Fruit fly (Drosophila melanogaster) whole organism, wandering third instar larva: ENCODE measurements around the gene Appl.
A peak's percentile ranks its signal among the peaks of the same experiment; 100 is the strongest.

Experiments
- Abd-B ChIP-seq: fragments of >200 bp; optimal IDR thresholded peaks from 2 replicates; lab custom pipeline; 2017; ENCODE audit warnings: missing biosample characterization, missing genetic modification characterization
- CG32264 ChIP-seq: fragments of 200-800 bp; sonication (Bioruptor generic); optimal IDR thresholded peaks from 2 replicates; lab custom pipeline; 2016; ENCODE audit warnings: missing biosample characterization, missing genetic modification characterization
- CG9705 ChIP-seq: fragments of 200-800 bp; sonication (Bioruptor generic); optimal IDR thresholded peaks from 2 replicates; lab custom pipeline; 2018; ENCODE audit warnings: missing biosample characterization, mild to moderate bottlenecking, missing genetic modification characterization
- CrebA ChIP-seq: fragments of 200-800 bp; sonication (Bioruptor generic); optimal IDR thresholded peaks from 2 replicates; lab custom pipeline; 2016; ENCODE audit warnings: missing biosample characterization, mild to moderate bottlenecking, missing genetic modification characterization, borderline replicate concordance
- Dfd ChIP-seq: fragments of >200 bp; optimal IDR thresholded peaks from 2 replicates; lab custom pipeline; 2017; ENCODE audit warnings: missing biosample characterization, missing genetic modification characterization
- Dif ChIP-seq: fragments of 200-275, 200-300 bp; sonication (Bioruptor generic); optimal IDR thresholded peaks from 2 replicates; lab custom pipeline; 2018; ENCODE audit warnings: missing biosample characterization, missing genetic modification characterization; ENCODE audit not compliant: partially characterized antibody
- GATAd ChIP-seq: sonication (Bioruptor generic); optimal IDR thresholded peaks from 2 replicates; lab custom pipeline; 2016; ENCODE audit warnings: missing biosample characterization, missing genetic modification characterization
- HLH106 ChIP-seq: fragments of 200-800 bp; optimal IDR thresholded peaks from 3 replicates; lab custom pipeline; 2019; ENCODE audit warnings: missing biosample characterization, mild to moderate bottlenecking, missing genetic modification characterization, moderate library complexity
- Hnf4 ChIP-seq: fragments of 200-800 bp; sonication (Bioruptor generic); optimal IDR thresholded peaks from 2 replicates; lab custom pipeline; 2016; ENCODE audit warnings: missing biosample characterization, mild to moderate bottlenecking, missing genetic modification characterization
- Hr78 ChIP-seq: fragments of >200 bp; optimal IDR thresholded peaks from 2 replicates; lab custom pipeline; 2017; ENCODE audit warnings: missing biosample characterization, missing genetic modification characterization
- Hr83 ChIP-seq: fragments of 200-300 bp; sonication (Bioruptor generic); optimal IDR thresholded peaks from 2 replicates; lab custom pipeline; 2016; ENCODE audit warnings: missing biosample characterization, mild to moderate bottlenecking, missing genetic modification characterization, moderate library complexity; ENCODE audit not compliant: poor library complexity, severe bottlenecking
- Jra ChIP-seq: sonication (Bioruptor generic); optimal IDR thresholded peaks from 2 replicates; lab custom pipeline; 2016; ENCODE audit warnings: missing biosample characterization, missing genetic modification characterization
- Mio ChIP-seq: sonication (Bioruptor generic); optimal IDR thresholded peaks from 2 replicates; lab custom pipeline; 2016; ENCODE audit warnings: missing biosample characterization, missing genetic modification characterization
- Myc ChIP-seq: fragments of >200 bp; optimal IDR thresholded peaks from 2 replicates; lab custom pipeline; 2017
- N ChIP-seq: fragments of >200 bp; optimal IDR thresholded peaks from 2 replicates; lab custom pipeline; 2018; ENCODE audit warnings: missing biosample characterization, missing external identifiers, missing genetic modification characterization
- OdsH ChIP-seq: fragments of 200-800 bp; sonication (Bioruptor generic); optimal IDR thresholded peaks from 2 replicates; lab custom pipeline; 2016; ENCODE audit warnings: missing biosample characterization, mild to moderate bottlenecking, missing genetic modification characterization
- Rel ChIP-seq, 2 experiments: fragments of 200-800 bp; sonication (Bioruptor generic) in 1 of 2; optimal IDR thresholded peaks; 2 replicates in 1 of 2; 3 replicates in 1 of 2; lab custom pipeline; 2016 to 2019; ENCODE audit warnings: mild to moderate bottlenecking in 2 of 2, missing biosample characterization in 2 of 2, missing genetic modification characterization in 2 of 2, moderate library complexity in 1 of 2
- Sp1 ChIP-seq: fragments of 200-800 bp; sonication (Bioruptor generic); optimal IDR thresholded peaks from 3 replicates; lab custom pipeline; 2019; ENCODE audit warnings: missing biosample characterization, mild to moderate bottlenecking, missing genetic modification characterization, moderate library complexity
- Vsx2 ChIP-seq: fragments of 200-300, 225-300 bp; sonication (Bioruptor generic); optimal IDR thresholded peaks from 2 replicates; lab custom pipeline; 2018; ENCODE audit warnings: missing biosample characterization, missing genetic modification characterization; ENCODE audit not compliant: partially characterized antibody
- br ChIP-seq: fragments of 200-800 bp; sonication (Bioruptor generic); optimal IDR thresholded peaks from 2 replicates; lab custom pipeline; 2016; ENCODE audit warnings: missing biosample characterization, missing genetic modification characterization
- brk ChIP-seq: fragments of 200-800 bp; sonication (Bioruptor generic); optimal IDR thresholded peaks from 2 replicates; lab custom pipeline; 2016; ENCODE audit warnings: missing biosample characterization, mild to moderate bottlenecking, missing genetic modification characterization
- dl ChIP-seq, 2 experiments: fragments of 175-275, 200-275 bp in 1 of 2; fragments of 200-275 bp in 1 of 2; sonication (Bioruptor generic); optimal IDR thresholded peaks; lab custom pipeline; 2018; ENCODE audit warnings: mild to moderate bottlenecking in 2 of 2, missing biosample characterization in 2 of 2, missing genetic modification characterization in 2 of 2, moderate library complexity in 2 of 2; ENCODE audit not compliant: partially characterized antibody in 2 of 2, insufficient read depth in 1 of 2
- dmrt93B ChIP-seq: fragments of 200-800 bp; sonication (Bioruptor generic); optimal IDR thresholded peaks from 2 replicates; lab custom pipeline; 2018; ENCODE audit warnings: missing biosample characterization, mild to moderate bottlenecking, missing genetic modification characterization
- dsf ChIP-seq: sonication (Bioruptor generic); optimal IDR thresholded peaks from 2 replicates; lab custom pipeline; 2016; ENCODE audit warnings: missing biosample characterization, missing genetic modification characterization, borderline replicate concordance
- ey ChIP-seq: fragments of 200-800 bp; sonication (Bioruptor generic); optimal IDR thresholded peaks from 2 replicates; lab custom pipeline; 2016; ENCODE audit warnings: missing biosample characterization, missing genetic modification characterization
- foxo ChIP-seq, 2 experiments: fragments of 200-800 bp; sonication (Bioruptor generic); optimal IDR thresholded peaks; 2 replicates in 1 of 2; 3 replicates in 1 of 2; lab custom pipeline; 2016 to 2017; ENCODE audit warnings: missing biosample characterization in 2 of 2, missing genetic modification characterization in 2 of 2
- fru ChIP-seq: fragments of 200-800 bp; sonication (Bioruptor generic); optimal IDR thresholded peaks from 3 replicates; lab custom pipeline; 2016; ENCODE audit warnings: missing biosample characterization, mild to moderate bottlenecking, missing genetic modification characterization
- h ChIP-seq: fragments of 200-800 bp; sonication (Bioruptor generic); optimal IDR thresholded peaks from 3 replicates; lab custom pipeline; 2016; ENCODE audit warnings: missing biosample characterization, mild to moderate bottlenecking, missing genetic modification characterization
- jim ChIP-seq: fragments of 175-275, 200-325 bp; sonication (Bioruptor generic); optimal IDR thresholded peaks from 2 replicates; lab custom pipeline; 2016; ENCODE audit warnings: missing biosample characterization, mild to moderate bottlenecking, missing genetic modification characterization
- lola ChIP-seq: fragments of >200 bp; optimal IDR thresholded peaks from 2 replicates; lab custom pipeline; 2017; ENCODE audit warnings: missing biosample characterization, missing genetic modification characterization
- pan ChIP-seq: fragments of >200 bp; optimal IDR thresholded peaks from 2 replicates; lab custom pipeline; 2017
- psq ChIP-seq: fragments of 200-800 bp; sonication (Bioruptor generic); optimal IDR thresholded peaks from 3 replicates; lab custom pipeline; 2017; ENCODE audit warnings: missing biosample characterization, mild to moderate bottlenecking, missing genetic modification characterization, moderate library complexity
- rgr ChIP-seq: fragments of 200-800 bp; sonication (Bioruptor generic); optimal IDR thresholded peaks from 3 replicates; lab custom pipeline; 2016; ENCODE audit warnings: missing biosample characterization, mild to moderate bottlenecking, missing genetic modification characterization
- sage ChIP-seq: fragments of 200-800 bp; sonication (Bioruptor generic); optimal IDR thresholded peaks from 2 replicates; lab custom pipeline; 2016; ENCODE audit warnings: missing biosample characterization, mild to moderate bottlenecking, missing genetic modification characterization
- sv ChIP-seq: fragments of 200-800 bp; sonication (Bioruptor generic); optimal IDR thresholded peaks from 3 replicates; lab custom pipeline; 2016; ENCODE audit warnings: missing biosample characterization, missing genetic modification characterization
- tai ChIP-seq: sonication (Bioruptor generic); optimal IDR thresholded peaks from 2 replicates; lab custom pipeline; 2016; ENCODE audit warnings: missing biosample characterization, missing genetic modification characterization
- usp ChIP-seq: fragments of >200 bp; optimal IDR thresholded peaks from 2 replicates; lab custom pipeline; 2017; ENCODE audit warnings: missing biosample characterization, missing genetic modification characterization
- woc ChIP-seq: sonication (Bioruptor generic); optimal IDR thresholded peaks from 2 replicates; lab custom pipeline; 2016; ENCODE audit warnings: missing biosample characterization, mild to moderate bottlenecking, missing genetic modification characterization

The Appl gene

dm6 chrX:492701-493299 is 37.5 kb upstream of the Appl start:
- no peak for TF ChIP-seq tai (GFP tag; lab: Kevin White, UChicago)
- no peak for TF ChIP-seq brk (GFP tag; lab: Kevin White, UChicago)
- no peak for TF ChIP-seq Sp1 (GFP tag; lab: Kevin White, UChicago)
- no peak for TF ChIP-seq HLH106
- TF ChIP-seq fru (GFP tag; lab: Kevin White, UChicago), result no peak
- TF ChIP-seq Rel (GFP tag; optimal IDR thresholded peaks at IDR 0.05; lab: Kevin White, UChicago), result no peak
- TF ChIP-seq Rel (tag; optimal IDR thresholded peaks at IDR 0.05; lab: Kevin White, UChicago), result peak; percentile 96
- no peak for TF ChIP-seq Hnf4 (GFP tag; lab: Kevin White, UChicago)
- TF ChIP-seq dmrt93B (GFP tag; lab: Kevin White, UChicago), result no peak

DNA sequence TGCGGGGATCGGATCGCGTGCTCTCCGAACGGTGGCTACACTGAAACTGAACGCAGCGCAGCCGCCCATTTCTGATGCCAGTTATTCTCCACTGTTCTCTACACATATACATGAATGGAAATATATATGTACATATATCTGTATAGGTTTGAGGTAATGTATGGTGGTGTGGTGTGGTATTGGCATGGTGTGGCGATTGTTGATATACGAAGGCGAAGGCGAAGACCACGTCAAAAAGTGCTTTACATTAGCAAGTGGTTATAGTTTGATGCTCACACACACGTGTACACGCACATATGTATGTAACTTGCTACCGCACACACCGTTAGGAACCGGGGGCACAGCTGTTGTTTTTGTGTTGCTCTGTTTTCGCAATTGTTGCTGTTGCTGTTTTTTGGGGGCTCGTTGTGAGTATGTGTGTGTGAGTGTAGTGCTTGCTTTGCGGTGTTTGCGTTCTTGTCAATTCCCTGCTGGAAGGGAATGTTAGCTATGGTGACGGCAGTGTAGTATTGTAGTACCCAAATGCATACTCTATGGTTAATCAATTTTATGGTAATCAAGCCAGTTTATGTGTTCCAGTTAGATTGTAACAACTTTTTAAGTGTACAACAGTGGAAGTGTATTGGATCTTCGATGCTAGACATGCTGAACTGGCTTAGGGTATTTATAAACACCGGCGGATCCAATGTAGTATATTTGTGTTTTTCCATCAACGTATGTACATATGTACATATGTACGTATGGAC is 36.7 kb upstream of the Appl start, which contains the start of gene CG17896:
CG17896 (minus strand) TSS at position 51 of the 746 bp plus-strand sequence.
- TF ChIP-seq sage (GFP tag; lab: Kevin White, UChicago), result no peak
- TF ChIP-seq Dif (GFP tag; lab: Kevin White, UChicago), result no peak
- TF ChIP-seq Abd-B, result no peak
- TF ChIP-seq usp (GFP tag; lab: Kevin White, UChicago), result no peak
- no peak for TF ChIP-seq Myc (lab: Kevin White, UChicago)
- TF ChIP-seq foxo (GFP tag; optimal IDR thresholded peaks at IDR 0.05; lab: Kevin White, UChicago), result peak; percentile 95 to 99
- no peak for TF ChIP-seq Vsx2 (GFP tag; lab: Kevin White, UChicago)
- TF ChIP-seq pan (lab: Kevin White, UChicago), result no peak
- peak; percentile 86 for TF ChIP-seq Rel (GFP tag; optimal IDR thresholded peaks at IDR 0.05; lab: Kevin White, UChicago)
- peak; percentile 61 for TF ChIP-seq Rel (tag; optimal IDR thresholded peaks at IDR 0.05; lab: Kevin White, UChicago)
- TF ChIP-seq CG9705, result peak; percentile 67
- TF ChIP-seq lola, result no peak
- no peak for TF ChIP-seq GATAd (GFP tag; lab: Kevin White, UChicago)
- TF ChIP-seq h (GFP tag; lab: Kevin White, UChicago), result peak; percentile 99
- TF ChIP-seq dsf, result no peak
- peak; percentile 96 for TF ChIP-seq CG32264 (GFP tag; lab: Kevin White, UChicago)
- peak; percentile 98 for TF ChIP-seq fru (GFP tag; lab: Kevin White, UChicago)
- TF ChIP-seq CrebA, result no peak
- peak; percentile 95 for TF ChIP-seq dmrt93B (GFP tag; lab: Kevin White, UChicago)
- no peak for TF ChIP-seq brk (GFP tag; lab: Kevin White, UChicago)
- peak; percentile 83 for TF ChIP-seq Jra (GFP tag; lab: Kevin White, UChicago)
- peak; percentile 84 for TF ChIP-seq Mio (GFP tag; lab: Kevin White, UChicago)
- peak; percentile 95 for TF ChIP-seq psq (GFP tag; lab: Kevin White, UChicago)
- TF ChIP-seq woc (GFP tag; lab: Kevin White, UChicago), result peak; percentile 99
- peak; percentile 10 for TF ChIP-seq N
- TF ChIP-seq sv (GFP tag; lab: Kevin White, UChicago), result peak; percentile 94
- peak; percentile 97 for TF ChIP-seq Hnf4 (GFP tag; lab: Kevin White, UChicago)
- no peak for TF ChIP-seq dl (GFP tag; optimal IDR thresholded peaks at IDR 0.05; lab: Kevin White, UChicago; ENCODE audit: insufficient read depth in 1 of 2, partially characterized antibody in 2 of 2)
- TF ChIP-seq Sp1 (GFP tag; lab: Kevin White, UChicago), result peak; percentile 95
- TF ChIP-seq rgr, result peak; percentile 98
- peak; percentile 61 for TF ChIP-seq Hr83 (GFP tag; lab: Kevin White, UChicago)
- no peak for TF ChIP-seq tai (GFP tag; lab: Kevin White, UChicago)
- TF ChIP-seq br, result peak; percentile 98
- no peak for TF ChIP-seq Dfd (GFP tag; lab: Kevin White, UChicago)
- TF ChIP-seq ey (GFP tag; lab: Kevin White, UChicago), result peak; percentile 99
- TF ChIP-seq Hr78, result no peak
- TF ChIP-seq OdsH (GFP tag; lab: Kevin White, UChicago), result peak; percentile 98
- TF ChIP-seq HLH106, result peak; percentile 96
- no peak for TF ChIP-seq jim
- TF ChIP-seq, all 38 proteins: peak for 21
